Fruit fly (Drosophila melanogaster) whole organism, embryonic: ENCODE data around the gene tub.

Experiments used
- Atf-2 ChIP-seq: fragments of 200-800 bp; sonication (Bioruptor generic); optimal IDR thresholded peaks from 2 replicates; lab custom pipeline; 2016; ENCODE audit warnings: missing biosample characterization, missing genetic modification characterization
- CG10431 ChIP-seq: fragments of 200-800 bp; sonication (Bioruptor generic); optimal IDR thresholded peaks from 3 replicates; lab custom pipeline; 2018; ENCODE audit warnings: missing biosample characterization, mild to moderate bottlenecking, missing genetic modification characterization
- CG10462 ChIP-seq: fragments of 200-800 bp; sonication (Bioruptor generic); optimal IDR thresholded peaks from 2 replicates; lab custom pipeline; 2016; ENCODE audit warnings: missing biosample characterization, missing genetic modification characterization
- CG10654 ChIP-seq: fragments of 200-800 bp; sonication (Bioruptor generic); optimal IDR thresholded peaks from 2 replicates; lab custom pipeline; 2016; ENCODE audit warnings: missing biosample characterization, missing genetic modification characterization
- CG11093 ChIP-seq: fragments of 200-800 bp; sonication (Bioruptor generic); IDR thresholded peaks from 3 replicates; pipeline ENCODE4 v1.3.6; 2022; ENCODE audit warnings: missing biosample characterization, missing genetic modification characterization
- CG12071 ChIP-seq: fragments of 200-800 bp; sonication (Bioruptor generic); optimal IDR thresholded peaks from 3 replicates; lab custom pipeline; 2018; ENCODE audit warnings: missing biosample characterization, mild to moderate bottlenecking, missing genetic modification characterization
- CG13424 ChIP-seq: fragments of 200-800 bp; sonication (Bioruptor generic); optimal IDR thresholded peaks from 2 replicates; lab custom pipeline; 2019; ENCODE audit warnings: missing biosample characterization, mild to moderate bottlenecking, missing genetic modification characterization, moderate library complexity
- CG16813 ChIP-seq: fragments of 200-800 bp; sonication (Bioruptor generic); IDR thresholded peaks from 3 replicates; pipeline ENCODE4 v1.3.6; 2022; ENCODE audit warnings: missing biosample characterization, missing genetic modification characterization; ENCODE audit not compliant: partially characterized antibody
- CG16863 ChIP-seq: fragments of 200-800 bp; sonication (Bioruptor generic); optimal IDR thresholded peaks from 3 replicates; lab custom pipeline; 2016; ENCODE audit warnings: missing biosample characterization, missing genetic modification characterization
- CG17328 ChIP-seq: fragments of 200-800 bp; sonication (Bioruptor generic); IDR thresholded peaks from 2 replicates; pipeline ENCODE4 v1.3.6; 2022; ENCODE audit warnings: missing biosample characterization, missing genetic modification characterization
- CG18476 ChIP-seq: fragments of 200-800 bp; sonication (Bioruptor generic); optimal IDR thresholded peaks from 2 replicates; lab custom pipeline; 2016; ENCODE audit warnings: missing biosample characterization, mild to moderate bottlenecking, missing genetic modification characterization
- CG2678 ChIP-seq: fragments of 200-800 bp; sonication (Bioruptor generic); optimal IDR thresholded peaks from 3 replicates; lab custom pipeline; 2019; ENCODE audit warnings: missing biosample characterization, mild to moderate bottlenecking, missing genetic modification characterization, moderate library complexity
- CG2712 ChIP-seq: fragments of 200-800 bp; optimal IDR thresholded peaks from 3 replicates; lab custom pipeline; 2019; ENCODE audit warnings: missing biosample characterization, mild to moderate bottlenecking, missing genetic modification characterization, moderate library complexity
- CG33557 ChIP-seq: fragments of 200-800 bp; sonication (Bioruptor generic); optimal IDR thresholded peaks from 2 replicates; lab custom pipeline; 2019; ENCODE audit warnings: missing biosample characterization, mild to moderate bottlenecking, missing genetic modification characterization, moderate library complexity
- CG34422 ChIP-seq: fragments of 200-800 bp; sonication (Bioruptor generic); IDR thresholded peaks from 3 replicates; pipeline ENCODE4 v1.3.6; 2022; ENCODE audit warnings: missing biosample characterization, missing genetic modification characterization
- CG3847 ChIP-seq: fragments of 200-800 bp; sonication (Bioruptor generic); IDR thresholded peaks from 2 replicates; pipeline ENCODE4 v1.3.6; 2022; ENCODE audit warnings: missing biosample characterization, missing genetic modification characterization
- CG8944 ChIP-seq: fragments of 200-800 bp; sonication (Bioruptor generic); optimal IDR thresholded peaks from 3 replicates; lab custom pipeline; 2016; ENCODE audit warnings: missing biosample characterization, missing genetic modification characterization
- CG9215 ChIP-seq: fragments of 200-800 bp; sonication (Bioruptor generic); IDR thresholded peaks from 2 replicates; pipeline ENCODE4 v1.3.6; 2022; ENCODE audit warnings: missing biosample characterization, missing genetic modification characterization
- CG9437 ChIP-seq: fragments of 200-800 bp; sonication (Bioruptor generic); optimal IDR thresholded peaks from 2 replicates; lab custom pipeline; 2018; ENCODE audit warnings: missing biosample characterization, mild to moderate bottlenecking, missing genetic modification characterization
- CG9609 ChIP-seq: fragments of 200-800 bp; sonication (Bioruptor generic); optimal IDR thresholded peaks from 3 replicates; lab custom pipeline; 2016; ENCODE audit warnings: missing biosample characterization, missing genetic modification characterization
- CG9727 ChIP-seq: fragments of 200-800 bp; sonication (Bioruptor generic); optimal IDR thresholded peaks from 3 replicates; lab custom pipeline; 2017; ENCODE audit warnings: missing biosample characterization, mild to moderate bottlenecking, missing genetic modification characterization
- CTCF ChIP-seq: fragments of 200-800 bp; sonication (Bioruptor generic); optimal IDR thresholded peaks from 2 replicates; lab custom pipeline; 2017; ENCODE audit warnings: missing biosample characterization, mild to moderate bottlenecking, missing genetic modification characterization, moderate library complexity
- Camta ChIP-seq: fragments of 200-800 bp; sonication (Bioruptor generic); optimal IDR thresholded peaks from 2 replicates; lab custom pipeline; 2016; ENCODE audit warnings: missing biosample characterization, missing genetic modification characterization
- D19B ChIP-seq: fragments of 200-800 bp; sonication (Bioruptor generic); optimal IDR thresholded peaks from 2 replicates; lab custom pipeline; 2017; ENCODE audit warnings: missing biosample characterization, mild to moderate bottlenecking, missing genetic modification characterization
- Dad ChIP-seq: fragments of 200-800 bp; sonication (Bioruptor generic); optimal IDR thresholded peaks from 3 replicates; lab custom pipeline; 2016; ENCODE audit warnings: missing biosample characterization, missing genetic modification characterization
- ERR ChIP-seq: fragments of 200-800 bp; sonication (Bioruptor generic); optimal IDR thresholded peaks from 2 replicates; lab custom pipeline; 2016; ENCODE audit warnings: missing biosample characterization, missing genetic modification characterization
- Gsc ChIP-seq: fragments of 200-800 bp; sonication (Bioruptor generic); IDR thresholded peaks from 2 replicates; pipeline ENCODE4 v1.3.6; 2022; ENCODE audit warnings: missing biosample characterization, missing genetic modification characterization
- HLHmδ ChIP-seq: fragments of 200-800 bp; sonication (Bioruptor generic); optimal IDR thresholded peaks from 2 replicates; lab custom pipeline; 2018; ENCODE audit warnings: missing biosample characterization, mild to moderate bottlenecking, missing genetic modification characterization, moderate library complexity
- Max ChIP-seq: fragments of 200-800 bp; sonication (Bioruptor generic); optimal IDR thresholded peaks from 2 replicates; lab custom pipeline; 2016; ENCODE audit warnings: missing biosample characterization, mild to moderate bottlenecking, missing genetic modification characterization
- Mes4 ChIP-seq: fragments of 200-800 bp; sonication (Bioruptor generic); optimal IDR thresholded peaks from 2 replicates; lab custom pipeline; 2016; ENCODE audit warnings: missing biosample characterization, missing genetic modification characterization
- Mrtf ChIP-seq: fragments of 200-800 bp; sonication (Bioruptor generic); IDR thresholded peaks from 3 replicates; pipeline ENCODE4 v1.3.6; 2022; ENCODE audit warnings: missing biosample characterization, missing genetic modification characterization
- Myb ChIP-seq: fragments of 200-800 bp; sonication (Bioruptor generic); optimal IDR thresholded peaks from 2 replicates; lab custom pipeline; 2016; ENCODE audit warnings: missing biosample characterization, missing genetic modification characterization
- Nf-YC ChIP-seq: fragments of 200-800 bp; optimal IDR thresholded peaks from 3 replicates; lab custom pipeline; 2019; ENCODE audit warnings: missing biosample characterization, mild to moderate bottlenecking, missing genetic modification characterization, moderate library complexity
- Xrp1 ChIP-seq: fragments of 200-800 bp; sonication (Bioruptor generic); IDR thresholded peaks from 2 replicates; pipeline ENCODE4 v1.3.6; 2022; ENCODE audit warnings: missing biosample characterization, missing genetic modification characterization
- amos ChIP-seq: fragments of 200-800 bp; sonication (Bioruptor generic); IDR thresholded peaks from 2 replicates; pipeline ENCODE4 v1.3.6; 2022; ENCODE audit warnings: missing biosample characterization, missing genetic modification characterization; ENCODE audit not compliant: partially characterized antibody
- ash1 ChIP-seq: fragments of 200-800 bp; sonication (Bioruptor generic); optimal IDR thresholded peaks from 2 replicates; lab custom pipeline; 2018; ENCODE audit warnings: missing biosample characterization, mild to moderate bottlenecking, missing genetic modification characterization
- gfzf ChIP-seq: fragments of 200-800 bp; sonication (Bioruptor generic); optimal IDR thresholded peaks from 2 replicates; lab custom pipeline; 2016; ENCODE audit warnings: missing biosample characterization, mild to moderate bottlenecking, missing genetic modification characterization, moderate library complexity
- gsb-n ChIP-seq: fragments of 200-800 bp; sonication (Bioruptor generic); optimal IDR thresholded peaks from 3 replicates; lab custom pipeline; 2018; ENCODE audit warnings: missing biosample characterization, mild to moderate bottlenecking, missing genetic modification characterization
- hkb ChIP-seq, 2 experiments: fragments of 200-800 bp in 1 of 2; fragments of >200 bp in 1 of 2; sonication (Bioruptor generic) in 1 of 2; IDR thresholded peaks in 1 of 2; optimal IDR thresholded peaks in 1 of 2; 2 replicates each; pipeline versions ENCODE4 v1.3.6 to Lab custom; 2017 to 2022; ENCODE audit warnings: missing biosample characterization in 1 of 2, missing genetic modification characterization in 1 of 2
- insv ChIP-seq, 2 experiments: fragments of 200-800 bp; sonication (Bioruptor generic); optimal IDR thresholded peaks; 3 replicates each; lab custom pipeline; 2016 to 2018; ENCODE audit warnings: missing biosample characterization in 2 of 2, missing genetic modification characterization in 2 of 2
- jumu ChIP-seq: fragments of 200-800 bp; sonication (Bioruptor generic); optimal IDR thresholded peaks from 3 replicates; lab custom pipeline; 2016; ENCODE audit warnings: missing biosample characterization, missing genetic modification characterization
- ken ChIP-seq: fragments of 200-800 bp; sonication (Bioruptor generic); IDR thresholded peaks from 3 replicates; pipeline ENCODE4 v1.3.6; 2022; ENCODE audit warnings: missing biosample characterization, missing genetic modification characterization
- nmo ChIP-seq: fragments of 200-800 bp; sonication (Bioruptor generic); optimal IDR thresholded peaks from 2 replicates; lab custom pipeline; 2018; ENCODE audit warnings: missing biosample characterization, mild to moderate bottlenecking, missing genetic modification characterization, moderate library complexity
- pros ChIP-seq: fragments of 200-800 bp; sonication (Bioruptor generic); optimal IDR thresholded peaks from 3 replicates; lab custom pipeline; 2019; ENCODE audit warnings: missing biosample characterization, mild to moderate bottlenecking, missing genetic modification characterization, moderate library complexity
- ro ChIP-seq: fragments of 200-800 bp; sonication (Bioruptor generic); IDR thresholded peaks from 2 replicates; pipeline ENCODE4 v1.3.6; 2022; ENCODE audit warnings: missing biosample characterization, missing genetic modification characterization
- sisA ChIP-seq: fragments of 200-800 bp; sonication (Bioruptor generic); IDR thresholded peaks from 2 replicates; pipeline ENCODE4 v1.3.6; 2022; ENCODE audit warnings: missing biosample characterization, missing genetic modification characterization
- tll ChIP-seq, 2 experiments: fragments of 200-800 bp in 1 of 2; fragments of >200 bp in 1 of 2; sonication (Bioruptor generic) in 1 of 2; optimal IDR thresholded peaks; 2 replicates each; lab custom pipeline; 2017 to 2019; ENCODE audit warnings: missing biosample characterization in 2 of 2, missing genetic modification characterization in 2 of 2, mild to moderate bottlenecking in 1 of 2, moderate library complexity in 1 of 2
- vnd ChIP-seq: fragments of 200-800 bp; sonication (Bioruptor generic); IDR thresholded peaks from 3 replicates; pipeline ENCODE4 v1.3.6; 2022; ENCODE audit warnings: missing biosample characterization, missing genetic modification characterization; ENCODE audit not compliant: partially characterized antibody
- zfh2 ChIP-seq: fragments of 200-800 bp; sonication (Bioruptor generic); optimal IDR thresholded peaks from 2 replicates; lab custom pipeline; 2016; ENCODE audit warnings: missing biosample characterization, missing genetic modification characterization

The tub gene

dm6 chr3R:4394654-4395581 lies 7.4 kb downstream of the tub start (continued):
- TF ChIP-seq gfzf (no peak), CG33557 (no peak), CG8944 (peak; percentile 87), CG10654 (peak; percentile 81), CG9609 (GFP tag; lab: Kevin White, UChicago) (peak; percentile 88), Mrtf (peak; percentile 73; the same call in 2 of the 3 replicates), Atf-2 (GFP tag; lab: Kevin White, UChicago) (peak; percentile 79), CG2712 (tag; lab: Kevin White, UChicago) (peak; percentile 87), CG10462 (peak; percentile 44), ro (GFP tag; lab: Robert Waterston, UW) (peak; percentile 74), Xrp1 (GFP tag; lab: Robert Waterston, UW) (peak; percentile 84), ERR (GFP tag; lab: Kevin White, UChicago) (peak; percentile 86), CG17328 (GFP tag; lab: Robert Waterston, UW) (peak; percentile 84), CG2678 (tag; lab: Kevin White, UChicago) (peak; percentile 93), CG9437 (peak; percentile 75), amos (GFP tag; lab: Robert Waterston, UW) (no peak), nmo (GFP tag; lab: Kevin White, UChicago) (peak; percentile 93), CG11093 (peak; percentile 83), CG18476 (GFP tag; lab: Kevin White, UChicago) (peak; percentile 80), Max (GFP tag; lab: Kevin White, UChicago) (peak; percentile 85), CG10431 (GFP tag; lab: Kevin White, UChicago) (peak; percentile 18), CG16813 (GFP tag; lab: Robert Waterston, UW) (no peak), ash1 (GFP tag; lab: Kevin White, UChicago) (peak; percentile 4), Dad (GFP tag; lab: Kevin White, UChicago) (peak; percentile 82), HLHmδ (GFP tag; lab: Kevin White, UChicago) (no peak), Camta (GFP tag; lab: Kevin White, UChicago) (peak; percentile 79), sisA (GFP tag; lab: Robert Waterston, UW) (peak; percentile 87), jumu (GFP tag; lab: Kevin White, UChicago) (peak; percentile 69), CG9727 (GFP tag; lab: Kevin White, UChicago) (peak; percentile 82), Nf-YC (tag; lab: Kevin White, UChicago) (peak; percentile 64), gsb-n (tag; lab: Kevin White, UChicago) (no peak), CTCF (GFP tag; lab: Kevin White, UChicago) (peak; percentile 37), CG16863 (GFP tag; lab: Kevin White, UChicago) (peak; percentile 78), Gsc (GFP tag; lab: Robert Waterston, UW) (no peak), CG12071 (GFP tag; lab: Kevin White, UChicago) (peak; percentile 89), hkb (optimal IDR thresholded peaks at IDR 0.05; lab: Kevin White, UChicago) (no peak), hkb (GFP tag; IDR thresholded peaks at IDR 0.05; lab: Robert Waterston, UW) (peak; percentile 94), pros (GFP tag; lab: Kevin White, UChicago) (no peak), zfh2 (GFP tag; lab: Kevin White, UChicago) (peak; percentile 91), CG34422 (GFP tag; lab: Robert Waterston, UW) (peak; percentile 90), CG3847 (GFP tag; lab: Robert Waterston, UW) (peak; percentile 70), vnd (GFP tag; lab: Robert Waterston, UW) (no peak), CG13424 (tag; lab: Kevin White, UChicago) (peak; percentile 84), Myb (GFP tag; lab: Kevin White, UChicago) (peak; percentile 81), ken (GFP tag; lab: Robert Waterston, UW) (peak; percentile 86), Mes4 (GFP tag; lab: Kevin White, UChicago) (peak; percentile 81), CG9215 (GFP tag; lab: Robert Waterston, UW) (no peak; the same call in 1 of the 2 replicates), D19B (GFP tag; lab: Kevin White, UChicago) (peak; percentile 69), tll (GFP tag; optimal IDR thresholded peaks at IDR 0.05; lab: Kevin White, UChicago) (no peak), insv (GFP tag; optimal IDR thresholded peaks at IDR 0.05; lab: Kevin White, UChicago) (no peak)
